Fruit fly (Drosophila melanogaster): ENCODE measurements around the gene Hsp110.

Gene Hsp110

dm6 chr3L:14025736-14026135 is 11.1 kb upstream of the Hsp110 start:
- TF ChIP-seq CG1620 (GFP tag; optimal IDR thresholded peaks at IDR 0.05) (no peak), tj (GFP tag; optimal IDR thresholded peaks at IDR 0.05) (no peak), ovo (GFP tag; optimal IDR thresholded peaks at IDR 0.05) (no peak), CG33017 (tag; optimal IDR thresholded peaks at IDR 0.05) (no peak), CG14711 (tag; optimal IDR thresholded peaks at IDR 0.05) (no peak), Mnt (GFP tag; optimal IDR thresholded peaks at IDR 0.05) (no peak), CG11617 (GFP tag; optimal IDR thresholded peaks at IDR 0.05) (no peak), pad (GFP tag; optimal IDR thresholded peaks at IDR 0.05) (no peak), Crg-1 (GFP tag; optimal IDR thresholded peaks at IDR 0.05) (no peak), CG5204 (GFP tag; optimal IDR thresholded peaks at IDR 0.05) (no peak), kay (GFP tag; ENCODE audit: borderline replicate concordance) (no peak), CG7101 (tag; optimal IDR thresholded peaks at IDR 0.05) (no peak), Clk (GFP tag; optimal IDR thresholded peaks at IDR 0.05) (no peak), CG12768 (GFP tag; optimal IDR thresholded peaks at IDR 0.05) (no peak), CG7045 (GFP tag; optimal IDR thresholded peaks at IDR 0.05) (no peak), cnc (optimal IDR thresholded peaks at IDR 0.05) (no peak), cic (GFP tag; optimal IDR thresholded peaks at IDR 0.05) (no peak), bab1 (GFP tag; optimal IDR thresholded peaks at IDR 0.05) (no peak), toe (GFP tag; optimal IDR thresholded peaks at IDR 0.05) (no peak), Hr96 (GFP tag; optimal IDR thresholded peaks at IDR 0.05) (no peak)

- TF ChIP-seq CG12768 (GFP tag; optimal IDR thresholded peaks at IDR 0.05) (no peak), CG7101 (tag; optimal IDR thresholded peaks at IDR 0.05) (no peak), CG1620 (GFP tag; optimal IDR thresholded peaks at IDR 0.05) (no peak), CG7045 (GFP tag; optimal IDR thresholded peaks at IDR 0.05) (no peak), Mnt (GFP tag; optimal IDR thresholded peaks at IDR 0.05) (no peak), CG5204 (GFP tag; optimal IDR thresholded peaks at IDR 0.05) (no peak), CG11617 (GFP tag; optimal IDR thresholded peaks at IDR 0.05) (no peak), pad (GFP tag; optimal IDR thresholded peaks at IDR 0.05) (no peak), CG33017 (tag; optimal IDR thresholded peaks at IDR 0.05) (no peak), CG14711 (tag; optimal IDR thresholded peaks at IDR 0.05) (no peak), Crg-1 (GFP tag; optimal IDR thresholded peaks at IDR 0.05) (no peak), tj (GFP tag; optimal IDR thresholded peaks at IDR 0.05) (no peak), cic (GFP tag; optimal IDR thresholded peaks at IDR 0.05) (no peak), ovo (GFP tag; optimal IDR thresholded peaks at IDR 0.05) (no peak), kay (GFP tag; ENCODE audit: borderline replicate concordance) (no peak), bab1 (GFP tag; optimal IDR thresholded peaks at IDR 0.05) (no peak), toe (GFP tag; optimal IDR thresholded peaks at IDR 0.05) (no peak)
These were observed 9.3 kb upstream of the Hsp110 start for dm6 chr3L:14027549-14027948.

dm6 chr3L:14028485-14029384 is 8.1 kb upstream of the Hsp110 start, which contains the start of gene Ptip:
Ptip (minus strand) TSS chr3L:14029121.
- no peak for TF ChIP-seq CG7045 (GFP tag; optimal IDR thresholded peaks at IDR 0.05)
- peak; percentile 27 for TF ChIP-seq tj (GFP tag; optimal IDR thresholded peaks at IDR 0.05)
- TF ChIP-seq cic (GFP tag; optimal IDR thresholded peaks at IDR 0.05) = peak; percentile 30
- TF ChIP-seq toe (GFP tag; optimal IDR thresholded peaks at IDR 0.05) = no peak
- TF ChIP-seq Clk (GFP tag; optimal IDR thresholded peaks at IDR 0.05) = no peak
- peak; percentile 52 for TF ChIP-seq bab1 (GFP tag; optimal IDR thresholded peaks at IDR 0.05)
- peak; percentile 12 for TF ChIP-seq CG1620 (GFP tag; optimal IDR thresholded peaks at IDR 0.05)
- peak; percentile 48 for TF ChIP-seq CG14711 (tag; optimal IDR thresholded peaks at IDR 0.05)
- TF ChIP-seq CG12768 (GFP tag; optimal IDR thresholded peaks at IDR 0.05) = peak; percentile 20
- no peak for TF ChIP-seq ovo (GFP tag; optimal IDR thresholded peaks at IDR 0.05)
- no peak for TF ChIP-seq Hr96 (GFP tag; optimal IDR thresholded peaks at IDR 0.05)
- peak; percentile 72 for TF ChIP-seq Mnt (GFP tag; optimal IDR thresholded peaks at IDR 0.05)
- no peak for TF ChIP-seq CG5204 (GFP tag; optimal IDR thresholded peaks at IDR 0.05)
- TF ChIP-seq kay (GFP tag; ENCODE audit: borderline replicate concordance) = no peak
- peak; percentile 37 for TF ChIP-seq Crg-1 (GFP tag; optimal IDR thresholded peaks at IDR 0.05)
- TF ChIP-seq cnc (optimal IDR thresholded peaks at IDR 0.05) = no peak
- TF ChIP-seq CG7101 (tag; optimal IDR thresholded peaks at IDR 0.05) = peak; percentile 32
- TF ChIP-seq CG33017 (tag; optimal IDR thresholded peaks at IDR 0.05) = no peak
- no peak for TF ChIP-seq CG11617 (GFP tag; optimal IDR thresholded peaks at IDR 0.05)
- TF ChIP-seq pad (GFP tag; optimal IDR thresholded peaks at IDR 0.05) = no peak

- peak; percentile 79 for TF ChIP-seq CG11617 (GFP tag; optimal IDR thresholded peaks at IDR 0.05)
- TF ChIP-seq CG5204 (GFP tag; optimal IDR thresholded peaks at IDR 0.05) = no peak
- TF ChIP-seq cic (GFP tag; optimal IDR thresholded peaks at IDR 0.05) = peak; percentile 94
- peak; percentile 96 for TF ChIP-seq pad (GFP tag; optimal IDR thresholded peaks at IDR 0.05)
- TF ChIP-seq kay (GFP tag; ENCODE audit: borderline replicate concordance) = no peak
- peak; percentile 82 for TF ChIP-seq Mnt (GFP tag; optimal IDR thresholded peaks at IDR 0.05)
- peak; percentile 60 for TF ChIP-seq tj (GFP tag; optimal IDR thresholded peaks at IDR 0.05)
- TF ChIP-seq cnc (optimal IDR thresholded peaks at IDR 0.05) = no peak
- TF ChIP-seq CG7045 (GFP tag; optimal IDR thresholded peaks at IDR 0.05) = peak; percentile 80
- TF ChIP-seq CG7101 (tag; optimal IDR thresholded peaks at IDR 0.05) = peak; percentile 81
- TF ChIP-seq Crg-1 (GFP tag; optimal IDR thresholded peaks at IDR 0.05) = peak; percentile 62
- peak; percentile 52 for TF ChIP-seq CG1620 (GFP tag; optimal IDR thresholded peaks at IDR 0.05)
- TF ChIP-seq CG33017 (tag; optimal IDR thresholded peaks at IDR 0.05) = peak; percentile 37
- peak; percentile 67 for TF ChIP-seq ovo (GFP tag; optimal IDR thresholded peaks at IDR 0.05)
- peak; percentile 24 for TF ChIP-seq CG14711 (tag; optimal IDR thresholded peaks at IDR 0.05)
- TF ChIP-seq bab1 (GFP tag; optimal IDR thresholded peaks at IDR 0.05) = peak; percentile 36
- peak; percentile 83 for TF ChIP-seq Hr96 (GFP tag; optimal IDR thresholded peaks at IDR 0.05)
- TF ChIP-seq CG12768 (GFP tag; optimal IDR thresholded peaks at IDR 0.05) = peak; percentile 81
- peak; percentile 63 for TF ChIP-seq Clk (GFP tag; optimal IDR thresholded peaks at IDR 0.05)
- peak; percentile 84 for TF ChIP-seq toe (GFP tag; optimal IDR thresholded peaks at IDR 0.05)
These were observed 5.4 kb upstream of the Hsp110 start, which contains the start of the genes CG6650 and endos for dm6 chr3L:14031171-14032126. CG6650 (plus strand) TSS chr3L:14031450. endos (minus strand) TSS chr3L:14031706.

Measured in whole organism, adult.